Worm (Caenorhabditis elegans) whole organism, L2 larva: ENCODE results near the gene ZK666.15.
"Not testable (repeated sequence)": the region's sequence is repeated elsewhere in the genome, so short reads cannot be mapped to it uniquely, and the experiment has no call there.

Experiments
- C34F6.9 ChIP-seq: fragments of 150-350 bp; optimal IDR thresholded peaks from 2 replicates; lab custom pipeline; 2014; ENCODE audit warnings: missing biosample characterization, missing genetic modification characterization
- ama-1 ChIP-seq: fragments of 150-350 bp; optimal IDR thresholded peaks from 2 replicates; lab custom pipeline; 2018; ENCODE audit warnings: inconsistent platforms
- lin-11 ChIP-seq: fragments of 150-350 bp; sonication (generic microtip); optimal IDR thresholded peaks from 2 replicates; lab custom pipeline; 2014; ENCODE audit warnings: missing biosample characterization, missing genetic modification characterization, inconsistent platforms, mixed read lengths
- lin-39 ChIP-seq: fragments of 150-350 bp; optimal IDR thresholded peaks from 2 replicates; lab custom pipeline; 2014; ENCODE audit warnings: missing biosample characterization, missing genetic modification reagents, missing genetic modification characterization
- nhr-129 ChIP-seq: fragments of 150-350 bp; optimal IDR thresholded peaks from 2 replicates; lab custom pipeline; 2014; ENCODE audit warnings: missing biosample characterization, missing genetic modification characterization
- nhr-21 ChIP-seq: fragments of 150-350 bp; optimal IDR thresholded peaks from 2 replicates; lab custom pipeline; 2014; ENCODE audit warnings: missing biosample characterization, missing genetic modification characterization
- snpc-4 ChIP-seq: fragments of 150-350 bp; optimal IDR thresholded peaks from 2 replicates; lab custom pipeline; 2014; ENCODE audit warnings: missing biosample characterization, missing genetic modification characterization
- unc-39 ChIP-seq: fragments of 150-350 bp; optimal IDR thresholded peaks from 2 replicates; lab custom pipeline; 2014; ENCODE audit warnings: missing biosample characterization, missing genetic modification characterization
- unc-62 ChIP-seq: fragments of 150-350 bp; optimal IDR thresholded peaks from 2 replicates; lab custom pipeline; 2014; ENCODE audit warnings: missing biosample characterization, missing genetic modification reagents, missing genetic modification characterization
- ztf-1 ChIP-seq: fragments of 200-800 bp; sonication (Bioruptor generic); conservative IDR thresholded peaks from 2 replicates; pipeline ENCODE4 v1.3.6; 2022; ENCODE audit warnings: missing genetic modification characterization, missing compliant biosample characterization

ce11 chrII:10493034-10493433 is 6.2 kb downstream of the ZK666.15 start, which contains the start of gene ZK666.8:
- TF ChIP-seq lin-11 (tag; lab: Kevin White, UChicago); nhr-21; C34F6.9 (tag; lab: Kevin White, UChicago); ztf-1 (GFP tag; lab: Robert Waterston, UW); unc-62; snpc-4; nhr-129 (tag; lab: Kevin White, UChicago); ama-1 (lab: Kevin White, UChicago); unc-39; lin-39 (tag; lab: Kevin White, UChicago): not testable (repeated sequence)
